Worm (Caenorhabditis elegans): ENCODE results near the gene Y62H9A.11.

- TF ChIP-seq lsy-2 (tag; optimal IDR thresholded peaks at IDR 0.05) (no peak), zag-1 (tag; optimal IDR thresholded peaks at IDR 0.05) (no peak), lin-13 (GFP tag; optimal IDR thresholded peaks at IDR 0.05) (no peak), lin-11 (tag; optimal IDR thresholded peaks at IDR 0.05) (no peak), snpc-4 (tag; optimal IDR thresholded peaks at IDR 0.05) (no peak), ceh-82 (tag; optimal IDR thresholded peaks at IDR 0.05) (no peak), nhr-237 (tag; optimal IDR thresholded peaks at IDR 0.05) (no peak), gmeb-1 (tag; optimal IDR thresholded peaks at IDR 0.05) (no peak), aly-2 (tag; optimal IDR thresholded peaks at IDR 0.05) (no peak), lin-39 (tag; optimal IDR thresholded peaks at IDR 0.05) (no peak)
Observed at ce11 chrX:11882800-11883199, 24.4 kb downstream of the Y62H9A.11 start, which contains the start of the genes Y62H9A.5 and ule-5.

All from whole organism, L2 larva.